Fruit fly (Drosophila melanogaster) whole organism: ENCODE measurements around the gene Gart.

Experiments
- CG8478 ChIP-seq: fragments of >200 bp; optimal IDR thresholded peaks from 2 replicates; lab custom pipeline; 2018; ENCODE audit warnings: inconsistent platforms
- Dll ChIP-seq: fragments of >200 bp; optimal IDR thresholded peaks from 2 replicates; lab custom pipeline; 2017
- EcR ChIP-seq, 2 experiments: fragments of >200 bp; optimal IDR thresholded peaks; 2 replicates each; lab custom pipeline; 2017; ENCODE audit warnings: missing biosample characterization in 2 of 2, missing genetic modification characterization in 2 of 2, missing genetic modification reagents in 2 of 2
- pan ChIP-seq: fragments of >200 bp; optimal IDR thresholded peaks from 2 replicates; lab custom pipeline; 2017
- psq ChIP-seq: fragments of >200 bp; optimal IDR thresholded peaks from 2 replicates; lab custom pipeline; 2017
- usp ChIP-seq: fragments of >200 bp; optimal IDR thresholded peaks from 2 replicates; lab custom pipeline; 2017; ENCODE audit warnings: missing biosample characterization, missing genetic modification characterization, mixed read lengths

The Gart gene

DNA sequence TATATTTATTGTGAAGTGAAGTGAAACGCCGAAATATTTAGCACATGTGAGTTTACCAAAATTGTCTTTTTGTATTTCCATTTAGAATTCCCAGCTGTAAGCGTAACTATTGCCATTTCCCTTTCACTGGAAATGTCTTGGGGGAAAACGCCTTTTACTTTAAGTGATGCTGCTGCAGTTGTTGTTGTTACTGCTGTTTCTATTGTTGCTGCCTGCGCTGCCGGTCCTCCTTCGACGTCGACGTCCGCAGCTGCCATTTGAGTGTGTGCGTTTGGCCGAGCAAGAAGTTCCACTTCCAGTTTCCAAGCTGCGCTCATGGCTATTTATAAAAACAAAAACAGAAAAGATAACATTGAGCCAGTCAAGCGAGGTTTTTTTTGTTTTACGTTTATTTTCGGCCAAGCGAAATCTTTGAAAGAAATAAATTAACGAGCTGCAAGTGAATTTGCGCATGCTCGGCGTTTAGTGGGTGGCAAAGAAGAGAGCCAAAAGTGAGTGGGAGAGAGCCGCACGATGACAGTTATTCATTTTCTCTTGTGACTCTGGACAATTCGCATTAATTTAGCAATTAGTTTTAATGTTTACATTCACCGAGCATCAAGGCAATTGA lies 26.1 kb upstream of the Gart start:
- TF ChIP-seq usp = no peak
- TF ChIP-seq Dll (lab: Kevin White, UChicago) = no peak
- TF ChIP-seq CG8478 = no peak
- no peak for TF ChIP-seq EcR (GFP tag; optimal IDR thresholded peaks at IDR 0.05; lab: Kevin White, UChicago)
- no peak for TF ChIP-seq pan (lab: Kevin White, UChicago)
- no peak for TF ChIP-seq psq

DNA sequence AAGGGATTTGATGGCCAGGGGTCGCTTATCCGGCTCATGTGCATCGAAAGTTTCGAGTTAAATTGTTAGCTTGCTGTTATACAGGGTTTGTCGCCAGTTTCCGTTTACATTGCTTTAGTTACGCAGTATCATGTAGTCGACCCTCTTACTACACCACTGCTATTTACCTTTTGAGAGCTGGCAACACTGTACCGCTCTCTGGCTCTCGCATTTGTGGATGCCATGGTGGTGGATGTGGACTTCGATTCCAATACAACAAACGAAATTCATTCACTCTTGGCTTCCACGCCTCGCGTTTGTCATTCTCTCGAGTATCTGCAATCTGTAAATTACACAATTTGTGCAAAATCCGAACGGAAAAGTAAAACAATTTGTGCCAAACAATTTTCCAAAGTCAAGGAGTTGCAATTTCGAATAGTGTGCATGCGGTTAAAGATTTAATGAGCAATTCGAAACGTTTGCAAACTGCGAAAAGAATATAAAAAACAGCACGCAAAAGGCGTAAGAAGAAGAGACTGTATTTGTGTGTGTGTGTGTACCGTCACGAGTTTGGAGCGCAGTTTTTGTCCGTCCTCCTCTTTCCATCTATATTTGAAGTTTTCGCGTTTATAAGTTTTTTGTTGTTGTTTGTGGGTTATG lies 25.4 kb upstream of the Gart start:
- peak; percentile 92 for TF ChIP-seq pan (lab: Kevin White, UChicago)
- TF ChIP-seq usp = no peak
- TF ChIP-seq EcR (GFP tag; optimal IDR thresholded peaks at IDR 0.05; lab: Kevin White, UChicago) = no peak
- no peak for TF ChIP-seq Dll (lab: Kevin White, UChicago)
- TF ChIP-seq CG8478 = no peak

DNA sequence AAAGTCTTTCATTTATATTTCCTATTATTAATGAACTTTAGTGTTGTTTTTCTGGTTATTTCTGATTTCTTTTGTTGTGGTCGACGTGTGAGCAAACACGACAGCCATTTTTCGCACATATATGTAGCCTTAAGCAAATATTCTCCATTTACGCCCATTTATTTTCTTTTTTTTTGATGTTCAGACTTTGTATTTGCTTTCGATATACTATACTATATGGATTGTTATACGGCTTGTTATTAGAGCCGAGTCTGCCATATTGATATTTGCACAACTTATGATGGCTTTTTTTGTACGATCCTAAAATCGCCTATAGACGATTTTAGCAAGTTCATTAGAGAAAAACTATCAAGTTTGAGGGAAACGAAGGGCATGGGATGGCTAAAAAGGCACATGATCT lies 24.0 kb upstream of the Gart start:
- TF ChIP-seq pan (lab: Kevin White, UChicago) = no peak
- TF ChIP-seq psq = no peak
- no peak for TF ChIP-seq Dll (lab: Kevin White, UChicago)
- TF ChIP-seq usp = no peak
- no peak for TF ChIP-seq CG8478
- no peak for TF ChIP-seq EcR (GFP tag; optimal IDR thresholded peaks at IDR 0.05; lab: Kevin White, UChicago)

DNA sequence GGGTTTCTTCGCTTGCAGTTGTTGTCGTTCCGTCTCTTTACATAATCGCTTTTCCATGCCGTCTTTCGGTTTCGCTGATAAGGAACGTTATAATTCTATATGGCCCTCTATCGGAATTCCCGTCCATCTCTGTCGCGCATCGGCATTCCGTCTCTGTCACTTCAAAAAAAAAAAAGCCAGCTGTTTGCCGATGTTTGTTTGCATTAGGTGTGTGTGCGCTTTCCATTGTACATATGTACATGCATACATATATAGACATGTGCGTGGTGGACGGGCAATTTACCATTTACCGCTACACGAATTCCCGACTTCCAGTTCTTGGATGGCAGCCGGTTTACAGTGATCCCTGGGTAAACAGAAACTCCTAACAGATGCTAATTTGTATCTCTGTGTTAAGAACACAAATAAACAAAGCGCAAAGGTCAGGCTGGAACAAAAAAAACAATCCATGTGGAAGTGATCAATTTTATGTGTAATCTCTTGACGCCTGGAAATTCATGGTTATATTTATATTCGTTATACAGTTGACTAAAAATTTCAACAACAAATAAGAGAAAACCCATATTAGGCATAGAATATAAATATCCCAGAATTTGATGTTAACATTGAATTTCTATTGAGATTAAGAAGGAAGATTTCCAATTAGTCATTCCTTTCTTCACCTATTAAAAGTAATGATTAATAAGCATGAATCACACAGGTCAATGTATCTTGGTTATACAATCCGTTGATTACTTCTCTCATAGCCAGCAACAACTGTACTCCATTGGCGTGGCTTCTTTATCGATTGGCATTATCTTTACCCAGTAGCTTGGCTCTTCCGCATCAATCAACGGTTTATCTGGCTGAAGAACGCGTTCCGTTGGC lies 19.6 kb upstream of the Gart start:
- TF ChIP-seq pan (lab: Kevin White, UChicago) (no peak), CG8478 (no peak), psq (no peak), usp (no peak)

DNA sequence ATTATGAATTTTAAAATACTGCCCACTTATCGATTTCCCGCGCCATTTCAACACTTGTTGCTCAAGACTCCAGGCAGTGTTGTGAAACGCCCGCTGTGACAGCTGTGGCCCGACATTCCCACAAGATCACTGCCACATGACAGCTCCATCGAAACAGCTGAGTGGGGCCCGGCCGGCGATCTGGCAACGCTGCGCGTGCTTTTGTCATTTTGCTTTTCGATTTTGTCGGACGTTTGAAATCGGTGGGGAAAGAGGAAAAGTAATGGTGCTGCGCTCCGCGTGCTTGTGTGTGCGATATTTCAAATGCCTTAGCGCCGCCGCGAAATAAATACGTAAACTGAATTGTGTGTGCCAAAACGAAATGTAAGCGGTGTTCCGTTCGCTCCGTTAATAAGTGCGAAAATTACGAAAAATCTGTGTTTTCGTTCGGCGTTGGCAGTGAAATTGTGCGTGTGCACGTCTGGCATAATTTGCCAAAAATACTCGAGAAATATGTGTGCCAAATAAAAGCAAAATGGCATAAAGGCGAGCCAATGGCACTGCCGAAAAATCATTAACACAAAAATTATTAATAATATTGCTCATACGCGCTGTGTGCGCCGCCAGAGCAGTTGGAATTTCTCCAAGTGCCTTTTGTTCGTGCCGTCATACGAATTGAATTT lies 18.6 kb upstream of the Gart start:
- TF ChIP-seq EcR (GFP tag; optimal IDR thresholded peaks at IDR 0.05; lab: Kevin White, UChicago) = no peak
- no peak for TF ChIP-seq pan (lab: Kevin White, UChicago)
- no peak for TF ChIP-seq usp
- TF ChIP-seq psq = no peak

DNA sequence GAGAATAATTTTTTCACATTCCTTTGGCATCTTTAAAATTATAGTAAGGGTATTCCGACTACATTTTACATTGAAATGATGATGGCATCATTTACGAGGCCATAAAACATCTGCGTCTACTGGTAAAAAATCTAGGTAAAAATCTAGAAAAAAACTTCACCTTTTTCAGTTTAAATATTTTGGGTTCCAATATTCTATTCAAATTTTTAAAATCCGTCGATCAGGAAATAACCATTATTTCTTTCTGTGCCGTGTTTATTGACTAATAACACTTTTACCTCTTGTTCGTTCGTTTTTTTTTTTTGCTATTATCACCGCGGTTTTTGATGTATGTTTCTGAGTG lies 15.6 kb upstream of the Gart start:
- TF ChIP-seq CG8478 = no peak
- TF ChIP-seq usp = no peak
- TF ChIP-seq EcR (GFP tag; optimal IDR thresholded peaks at IDR 0.05; lab: Kevin White, UChicago) = no peak
- TF ChIP-seq psq = no peak
- TF ChIP-seq Dll (lab: Kevin White, UChicago) = no peak
- TF ChIP-seq pan (lab: Kevin White, UChicago) = no peak

DNA sequence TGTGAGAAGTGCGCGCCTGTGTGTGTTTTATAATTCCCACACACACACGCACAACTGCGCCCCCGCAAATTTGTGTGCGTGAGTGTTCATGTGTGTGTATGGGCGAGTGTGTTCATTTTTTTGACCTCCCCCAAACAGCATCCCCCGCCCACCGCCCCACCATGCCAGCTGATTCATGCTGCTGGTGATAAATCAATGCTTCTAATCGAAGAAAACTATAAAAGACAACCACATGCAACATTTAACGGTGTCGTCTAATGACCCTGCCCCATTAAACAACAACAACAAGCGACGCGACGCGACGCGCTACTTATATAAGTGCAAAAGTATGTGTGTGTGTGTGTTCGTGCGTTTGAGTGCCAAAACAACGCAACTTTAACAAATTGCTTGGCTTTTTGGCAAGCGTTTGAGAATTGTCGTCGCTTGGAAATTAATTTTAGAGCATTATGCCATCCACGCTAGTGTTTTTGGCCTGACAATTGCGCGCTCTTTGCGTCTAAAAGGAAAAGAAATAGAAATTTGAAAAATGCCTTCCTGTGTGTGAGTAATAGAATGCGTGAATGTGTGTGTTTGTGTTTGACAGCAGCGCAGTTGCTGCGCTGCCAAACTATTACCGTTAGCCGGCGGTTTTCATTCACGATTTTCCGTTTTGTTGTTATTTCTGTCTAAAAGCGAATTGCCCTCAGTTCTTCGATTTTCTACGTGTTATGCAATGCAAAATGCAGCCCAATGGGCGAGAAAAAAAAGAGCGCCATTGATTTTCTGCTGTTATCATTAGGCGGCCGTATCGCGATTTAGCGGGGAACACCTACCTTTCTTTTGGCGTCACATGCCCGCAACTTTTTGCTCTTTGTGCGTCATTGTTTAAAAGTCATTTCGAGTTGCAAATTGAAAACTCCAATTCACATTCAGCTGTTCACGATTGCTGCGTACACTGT lies 15.0 kb upstream of the Gart start:
- peak in 1 of 2 experiments; percentile 47 for TF ChIP-seq EcR (GFP tag; optimal IDR thresholded peaks at IDR 0.05; lab: Kevin White, UChicago)
- TF ChIP-seq CG8478 = no peak

DNA sequence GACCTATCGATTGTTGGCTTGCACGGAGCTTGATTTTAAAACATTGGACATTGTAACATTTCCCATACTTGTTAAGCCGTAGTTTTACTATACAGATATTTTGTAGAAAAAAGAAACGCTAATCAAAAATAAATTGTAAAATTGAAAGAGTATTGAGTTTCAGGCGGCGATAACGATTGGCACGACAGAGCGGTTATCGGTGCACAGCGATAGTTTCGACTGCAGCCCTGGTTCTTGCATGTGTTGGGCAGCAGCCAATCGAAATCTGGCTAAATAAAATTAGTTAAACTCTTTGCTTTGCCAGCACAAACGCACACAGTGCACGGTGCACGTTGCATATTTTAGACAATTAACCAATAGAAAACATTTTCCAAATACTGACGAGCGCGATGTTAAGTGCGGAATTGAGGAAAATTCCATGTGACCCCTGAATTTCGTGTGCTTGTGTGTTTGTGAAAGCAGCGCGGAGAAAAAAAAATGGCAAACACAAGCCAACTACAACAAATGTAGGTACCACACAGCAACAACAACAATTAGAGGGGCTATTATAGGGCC lies 14.2 kb upstream of the Gart start, which contains the start of gene milt:
milt (plus strand) TSS at position 51 of the 555 bp plus-strand sequence.
- TF ChIP-seq CG8478 (peak; percentile 27), pan (lab: Kevin White, UChicago) (no peak), psq (no peak), Dll (lab: Kevin White, UChicago) (no peak), usp (no peak), EcR (GFP tag; optimal IDR thresholded peaks at IDR 0.05; lab: Kevin White, UChicago) (peak in 1 of 2 experiments; percentile 37)

DNA sequence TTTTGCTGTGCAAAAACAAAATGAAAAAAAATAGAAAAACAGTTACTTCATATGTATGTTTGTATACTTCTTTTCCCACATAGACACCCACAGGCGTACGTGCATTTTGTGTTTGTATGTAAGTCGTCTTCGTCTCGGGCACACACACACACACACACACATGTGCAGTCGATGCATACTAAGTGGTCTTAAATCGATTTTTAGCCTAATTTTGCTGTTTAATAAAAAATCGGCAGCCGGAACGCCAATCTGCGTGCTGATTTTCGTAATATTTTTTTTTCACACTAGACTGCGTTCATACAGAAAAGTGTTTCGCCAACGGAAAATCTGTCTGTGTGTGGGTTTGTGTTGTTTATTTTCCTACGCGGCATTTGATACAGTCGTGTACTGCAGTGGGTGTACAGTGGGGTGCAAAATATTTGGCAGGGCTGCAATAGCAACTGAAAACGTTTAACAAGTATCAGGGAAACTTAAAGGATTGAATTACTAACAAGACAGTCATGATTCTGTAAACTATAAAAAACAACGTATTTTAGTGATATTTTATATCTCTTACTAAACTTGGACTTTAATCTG lies 9.5 kb upstream of the Gart start:
- TF ChIP-seq CG8478 (no peak), psq (no peak), usp (no peak), pan (lab: Kevin White, UChicago) (no peak), EcR (GFP tag; optimal IDR thresholded peaks at IDR 0.05; lab: Kevin White, UChicago) (no peak), Dll (lab: Kevin White, UChicago) (no peak)

DNA sequence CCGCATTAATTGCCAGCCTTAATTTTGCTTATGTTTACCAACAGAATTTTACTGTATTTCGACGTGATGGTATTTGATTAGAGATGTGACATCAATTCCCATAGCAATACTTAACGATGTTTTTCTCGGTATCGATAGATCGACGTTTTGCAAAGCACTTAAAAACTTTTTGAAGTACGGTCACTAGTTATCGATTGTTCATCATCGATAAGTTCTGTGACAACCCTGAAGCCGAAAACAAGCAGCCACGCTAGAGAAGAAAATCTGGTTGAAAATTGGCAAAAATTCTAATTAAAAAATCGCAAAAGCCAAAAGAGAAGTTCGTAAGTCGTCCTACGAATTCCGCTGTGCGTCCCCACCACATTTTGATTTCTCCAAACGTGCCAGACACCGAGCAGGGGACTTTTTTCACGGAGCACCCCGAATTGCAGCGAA lies 8.8 kb upstream of the Gart start, which contains the start of the genes Rab30 and Caper:
Rab30 (minus strand) TSS at position 90 of the 435 bp plus-strand sequence.
Caper (plus strand) TSS at position 205 of the 435 bp plus-strand sequence.
- TF ChIP-seq psq = no peak

DNA sequence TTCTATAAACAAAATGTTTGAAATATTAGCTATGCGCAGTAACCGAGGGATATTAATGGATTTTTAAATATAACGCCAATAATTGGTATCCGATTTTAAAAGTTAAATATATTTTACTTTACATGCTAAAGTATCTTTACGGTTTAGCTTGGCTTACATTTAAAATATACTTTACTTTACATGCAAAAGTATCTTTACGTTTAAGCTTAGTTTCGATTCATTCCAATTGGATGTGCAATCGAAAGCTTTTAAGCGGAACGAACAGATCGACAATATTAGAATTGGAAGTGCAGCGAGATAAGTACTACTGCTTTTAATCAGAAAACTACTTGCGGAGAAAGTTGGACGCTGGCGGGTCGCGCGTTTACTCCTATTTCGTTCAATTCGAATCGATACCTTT lies 5.3 kb upstream of the Gart start:
- no peak for TF ChIP-seq pan (lab: Kevin White, UChicago)
- TF ChIP-seq EcR (GFP tag; optimal IDR thresholded peaks at IDR 0.05; lab: Kevin White, UChicago) = no peak
- no peak for TF ChIP-seq psq
- no peak for TF ChIP-seq usp
- no peak for TF ChIP-seq Dll (lab: Kevin White, UChicago)
- no peak for TF ChIP-seq CG8478
